Fruit fly (Drosophila melanogaster) Kc167 (cell line): ENCODE measurements around the gene THADA.

ENCODE experiments used
- Myc ChIP-seq: fragments of >200 bp; optimal IDR thresholded peaks from 2 replicates; lab custom pipeline; 2017; ENCODE audit warnings: missing external identifiers
- Sin3A ChIP-seq: fragments of >200 bp; optimal IDR thresholded peaks from 2 replicates; lab custom pipeline; 2018; ENCODE audit warnings: missing external identifiers
- h ChIP-seq: fragments of >200 bp; optimal IDR thresholded peaks from 3 replicates; lab custom pipeline; 2018; ENCODE audit warnings: missing external identifiers
- insv ChIP-seq: fragments of >200 bp; optimal IDR thresholded peaks from 3 replicates; lab custom pipeline; 2018; ENCODE audit warnings: missing external identifiers
- psq ChIP-seq: fragments of >200 bp; optimal IDR thresholded peaks from 2 replicates; lab custom pipeline; 2017; ENCODE audit warnings: missing external identifiers
- ttk ChIP-seq: sonication (Bioruptor generic); optimal IDR thresholded peaks from 2 replicates; lab custom pipeline; 2017; ENCODE audit warnings: missing external identifiers

The THADA gene

dm6 chrX:19848342-19848793 is 17.0 kb downstream of the THADA start:
- TF ChIP-seq Myc: no peak
- TF ChIP-seq psq (lab: Kevin White, UChicago): no peak
- no peak for TF ChIP-seq Sin3A (lab: Kevin White, UChicago)
- TF ChIP-seq h (lab: Kevin White, UChicago): no peak
- TF ChIP-seq insv (lab: Kevin White, UChicago): no peak

- TF ChIP-seq Myc (no peak), insv (lab: Kevin White, UChicago) (no peak), ttk (lab: Kevin White, UChicago) (no peak), h (lab: Kevin White, UChicago) (no peak), psq (lab: Kevin White, UChicago) (no peak), Sin3A (lab: Kevin White, UChicago) (no peak)
Measured at dm6 chrX:19846701-19847383, 18.5 kb downstream of the THADA start.

dm6 chrX:19845557-19846072 is 19.7 kb downstream of the THADA start:
- TF ChIP-seq Myc (no peak), psq (lab: Kevin White, UChicago) (no peak), ttk (lab: Kevin White, UChicago) (no peak), Sin3A (lab: Kevin White, UChicago) (no peak), insv (lab: Kevin White, UChicago) (no peak), h (lab: Kevin White, UChicago) (no peak)

- TF ChIP-seq Sin3A (lab: Kevin White, UChicago) (no peak), psq (lab: Kevin White, UChicago) (no peak), insv (lab: Kevin White, UChicago) (no peak), h (lab: Kevin White, UChicago) (no peak), Myc (no peak), ttk (lab: Kevin White, UChicago) (no peak)
Measured at dm6 chrX:19844010-19844766, 21.1 kb downstream of the THADA start.

dm6 chrX:19842397-19843261 is 22.7 kb downstream of the THADA start:
- no peak for TF ChIP-seq Sin3A (lab: Kevin White, UChicago)
- TF ChIP-seq Myc: no peak
- TF ChIP-seq h (lab: Kevin White, UChicago): no peak
- no peak for TF ChIP-seq ttk (lab: Kevin White, UChicago)
- TF ChIP-seq psq (lab: Kevin White, UChicago): no peak
- TF ChIP-seq insv (lab: Kevin White, UChicago): no peak

dm6 chrX:19840341-19840740 is 25.0 kb downstream of the THADA start:
- TF ChIP-seq Sin3A (lab: Kevin White, UChicago) (no peak), insv (lab: Kevin White, UChicago) (no peak), ttk (lab: Kevin White, UChicago) (no peak), psq (lab: Kevin White, UChicago) (no peak), Myc (no peak), h (lab: Kevin White, UChicago) (no peak)

dm6 chrX:19839067-19839466 is 26.3 kb downstream of the THADA start:
- no peak for TF ChIP-seq Myc
- TF ChIP-seq insv (lab: Kevin White, UChicago): no peak
- no peak for TF ChIP-seq ttk (lab: Kevin White, UChicago)
- TF ChIP-seq psq (lab: Kevin White, UChicago): no peak
- TF ChIP-seq Sin3A (lab: Kevin White, UChicago): no peak
- TF ChIP-seq h (lab: Kevin White, UChicago): no peak

- TF ChIP-seq psq (lab: Kevin White, UChicago) (no peak), h (lab: Kevin White, UChicago) (no peak), Myc (no peak), Sin3A (lab: Kevin White, UChicago) (no peak), ttk (lab: Kevin White, UChicago) (no peak), insv (lab: Kevin White, UChicago) (no peak)
Measured at dm6 chrX:19827762-19828161, 37.6 kb downstream of the THADA start.

- TF ChIP-seq Myc (no peak), ttk (lab: Kevin White, UChicago) (no peak), h (lab: Kevin White, UChicago) (no peak), psq (lab: Kevin White, UChicago) (no peak), Sin3A (lab: Kevin White, UChicago) (no peak), insv (lab: Kevin White, UChicago) (no peak)
Measured at dm6 chrX:19825191-19825590, 40.1 kb downstream of the THADA start.

dm6 chrX:19823980-19824379 is 41.3 kb downstream of the THADA start, which contains the start of gene SkpE:
SkpE (minus strand) TSS chrX:19824080.
- TF ChIP-seq Sin3A (lab: Kevin White, UChicago) (no peak), ttk (lab: Kevin White, UChicago) (no peak), psq (lab: Kevin White, UChicago) (no peak), h (lab: Kevin White, UChicago) (no peak), Myc (no peak), insv (lab: Kevin White, UChicago) (no peak)
